Worm (Caenorhabditis elegans) whole organism, L4 larva: ENCODE measurements around the gene dpf-2.

Experiments used
- D1046.2 ChIP-seq: fragments of 200-800 bp; sonication (Bioruptor generic); IDR thresholded peaks from 2 replicates; pipeline ENCODE4 v1.3.6; 2022; ENCODE audit warnings: missing genetic modification characterization, missing compliant biosample characterization
- F10B5.3 ChIP-seq: sonication (generic microtip); optimal IDR thresholded peaks from 2 replicates; lab custom pipeline; 2016; ENCODE audit warnings: mild to moderate bottlenecking, missing genetic modification characterization, missing compliant biosample characterization
- F37D6.2 ChIP-seq: sonication (generic microtip); optimal IDR thresholded peaks from 2 replicates; lab custom pipeline; 2016; ENCODE audit warnings: mild to moderate bottlenecking, missing genetic modification characterization, missing compliant biosample characterization
- F44E2.7 ChIP-seq: fragments of 200-800 bp; sonication (Bioruptor generic); IDR thresholded peaks from 2 replicates; pipeline ENCODE4 v2.1.2; 2022; ENCODE audit warnings: missing genetic modification characterization, missing compliant biosample characterization
- T20F7.1 ChIP-seq: fragments of 200-800 bp; sonication (Bioruptor generic); optimal IDR thresholded peaks from 2 replicates; lab custom pipeline; 2018; ENCODE audit warnings: mild to moderate bottlenecking, missing genetic modification characterization, missing compliant biosample characterization
- Y48G9A.11 ChIP-seq: fragments of 200-800 bp; sonication (Bioruptor generic); IDR thresholded peaks from 2 replicates; pipeline ENCODE4 v1.3.6; 2022; ENCODE audit warnings: missing genetic modification reagents, missing genetic modification characterization, missing compliant biosample characterization
- Y75B8A.6 ChIP-seq: fragments of 200-800 bp; sonication (Bioruptor generic); IDR thresholded peaks from 2 replicates; pipeline ENCODE4 v1.3.6; 2022; ENCODE audit warnings: missing genetic modification reagents, missing genetic modification characterization, missing compliant biosample characterization
- ZK337.2 ChIP-seq: fragments of 200-800 bp; sonication (Bioruptor generic); IDR thresholded peaks from 2 replicates; pipeline ENCODE4 v1.3.6; 2022; ENCODE audit warnings: missing genetic modification reagents, missing genetic modification characterization, missing compliant biosample characterization
- aha-1 ChIP-seq: fragments of 150-350 bp; peaks from one replicate; lab custom pipeline; 2014; ENCODE audit warnings: missing biosample characterization, missing genetic modification characterization
- attf-4 ChIP-seq: sonication (generic microtip); optimal IDR thresholded peaks from 3 replicates; lab custom pipeline; 2017; ENCODE audit warnings: missing biosample characterization, missing genetic modification characterization
- ceh-20 ChIP-seq: fragments of 200-800 bp; sonication (Bioruptor generic); IDR thresholded peaks from 2 replicates; pipeline ENCODE4 v1.3.6; 2022; ENCODE audit warnings: missing genetic modification reagents, missing genetic modification characterization, missing compliant biosample characterization
- ceh-82 ChIP-seq: sonication (generic microtip); optimal IDR thresholded peaks from 2 replicates; lab custom pipeline; 2017; ENCODE audit warnings: missing biosample characterization, missing genetic modification characterization
- cey-2 ChIP-seq: sonication (generic microtip); optimal IDR thresholded peaks from 3 replicates; lab custom pipeline; 2017; ENCODE audit warnings: missing genetic modification characterization, mild to moderate bottlenecking, missing compliant biosample characterization, antibody characterized with exemption, borderline replicate concordance; ENCODE audit not compliant: insufficient read depth
- ctbp-1 ChIP-seq: fragments of 200-800 bp; sonication (Bioruptor generic); IDR thresholded peaks from 2 replicates; pipeline ENCODE4 v1.3.6; 2022; ENCODE audit warnings: missing genetic modification reagents, missing genetic modification characterization, missing compliant biosample characterization
- daf-16 ChIP-seq, 3 experiments: sonication (generic microtip); optimal IDR thresholded peaks; 2 replicates each; lab custom pipeline; 2016 to 2017; ENCODE audit warnings: missing genetic modification characterization in 3 of 3, missing genetic modification reagents in 3 of 3, mild to moderate bottlenecking in 2 of 3, missing compliant biosample characterization in 2 of 3, missing biosample characterization in 1 of 3, moderate library complexity in 1 of 3
- daf-8 ChIP-seq: fragments of 200-800 bp; sonication (Bioruptor generic); IDR thresholded peaks from 2 replicates; pipeline ENCODE4 v1.3.6; 2022; ENCODE audit warnings: missing genetic modification characterization, missing compliant biosample characterization
- dmd-6 ChIP-seq: fragments of 200-800 bp; sonication (Bioruptor generic); IDR thresholded peaks from 2 replicates; pipeline ENCODE4 v1.3.6; 2022; ENCODE audit warnings: missing genetic modification reagents, missing genetic modification characterization, missing compliant biosample characterization
- dmd-9 ChIP-seq: fragments of 200-800 bp; sonication (Bioruptor generic); IDR thresholded peaks from 2 replicates; pipeline ENCODE4 v1.3.6; 2022; ENCODE audit warnings: missing genetic modification reagents, missing genetic modification characterization, missing compliant biosample characterization
- egl-43 ChIP-seq: fragments of 200-800 bp; sonication (Bioruptor generic); IDR thresholded peaks from 2 replicates; pipeline ENCODE4 v1.3.6; 2022; ENCODE audit warnings: missing genetic modification reagents, missing genetic modification characterization, missing compliant biosample characterization
- fkh-10 ChIP-seq: fragments of 150-350 bp; optimal IDR thresholded peaks from 2 replicates; lab custom pipeline; 2014; ENCODE audit warnings: missing biosample characterization, missing genetic modification reagents, missing genetic modification characterization
- fos-1 ChIP-seq: fragments of 150-350 bp; optimal IDR thresholded peaks from 2 replicates; lab custom pipeline; 2014; ENCODE audit warnings: missing biosample characterization, missing genetic modification characterization
- gei-8 ChIP-seq: fragments of 200-800 bp; sonication (Bioruptor generic); optimal IDR thresholded peaks from 2 replicates; lab custom pipeline; 2018; ENCODE audit warnings: mild to moderate bottlenecking, missing genetic modification characterization, missing compliant biosample characterization
- hif-1 ChIP-seq, 2 experiments: sonication (generic microtip); optimal IDR thresholded peaks; 2 replicates each; lab custom pipeline; 2016 to 2017; ENCODE audit warnings: missing compliant biosample characterization in 2 of 2, missing genetic modification characterization in 2 of 2, missing genetic modification reagents in 2 of 2, missing genotype in 2 of 2, mild to moderate bottlenecking in 1 of 2
- lim-7 ChIP-seq: fragments of 200-800 bp; sonication (Bioruptor generic); IDR thresholded peaks from 2 replicates; pipeline ENCODE4 v1.3.6; 2022; ENCODE audit warnings: missing genetic modification characterization, missing compliant biosample characterization
- lin-29 ChIP-seq: fragments of 200-800 bp; sonication (Bioruptor generic); IDR thresholded peaks from 2 replicates; pipeline ENCODE4 v1.3.6; 2022; ENCODE audit warnings: missing genetic modification reagents, missing genetic modification characterization, missing compliant biosample characterization
- lin-38 ChIP-seq: fragments of 200-800 bp; sonication (Bioruptor generic); IDR thresholded peaks from 2 replicates; pipeline ENCODE4 v1.3.6; 2022; ENCODE audit warnings: missing genetic modification reagents, missing genetic modification characterization, missing compliant biosample characterization
- lir-3 ChIP-seq: sonication (generic microtip); optimal IDR thresholded peaks from 2 replicates; lab custom pipeline; 2016; ENCODE audit warnings: mild to moderate bottlenecking, missing genetic modification characterization, missing compliant biosample characterization
- lsy-2 ChIP-seq, 2 experiments: fragments of 150-350 bp in 1 of 2; sonication (generic microtip) in 1 of 2; optimal IDR thresholded peaks; 2 replicates each; lab custom pipeline; 2014 to 2017; ENCODE audit warnings: missing biosample characterization in 2 of 2, missing genetic modification characterization in 2 of 2
- madf-5 ChIP-seq, 2 experiments: fragments of 200-800 bp; sonication (Bioruptor generic); IDR thresholded peaks; 2 replicates each; pipeline ENCODE4 v1.3.6; 2022; ENCODE audit warnings: missing compliant biosample characterization in 2 of 2, missing genetic modification characterization in 2 of 2
- mdt-29 ChIP-seq: fragments of 200-800 bp; sonication (Bioruptor generic); IDR thresholded peaks from 2 replicates; pipeline ENCODE4 v1.3.6; 2022; ENCODE audit warnings: missing genetic modification reagents, missing genetic modification characterization, missing compliant biosample characterization
- nhr-10 ChIP-seq: fragments of 150-350 bp; optimal IDR thresholded peaks from 2 replicates; lab custom pipeline; 2014; ENCODE audit warnings: missing biosample characterization, missing genetic modification characterization
- nhr-102 ChIP-seq: sonication (generic microtip); optimal IDR thresholded peaks from 2 replicates; lab custom pipeline; 2016; ENCODE audit warnings: mild to moderate bottlenecking, missing genetic modification characterization, moderate library complexity, missing compliant biosample characterization
- nhr-11 ChIP-seq: fragments of 150-350 bp; optimal IDR thresholded peaks from 2 replicates; lab custom pipeline; 2014; ENCODE audit warnings: missing biosample characterization, missing genetic modification characterization
- nhr-111 ChIP-seq: fragments of 200-800 bp; sonication (Bioruptor generic); optimal IDR thresholded peaks from 2 replicates; lab custom pipeline; 2018; ENCODE audit warnings: mild to moderate bottlenecking, missing genetic modification characterization, missing compliant biosample characterization
- nhr-41 ChIP-seq: fragments of 200-800 bp; sonication (Bioruptor generic); IDR thresholded peaks from 2 replicates; pipeline ENCODE4 v1.3.6; 2022; ENCODE audit warnings: missing genetic modification reagents, missing genetic modification characterization, missing compliant biosample characterization
- pha-4 ChIP-seq, 2 experiments: fragments of 150-350 bp in 1 of 2; fragments of 200-800 bp in 1 of 2; sonication (Bioruptor generic) in 1 of 2; IDR thresholded peaks in 1 of 2; optimal IDR thresholded peaks in 1 of 2; 2 replicates each; pipeline versions ENCODE4 v1.3.6 to Lab custom; 2014 to 2022; ENCODE audit warnings: missing genetic modification characterization in 2 of 2, missing genetic modification reagents in 2 of 2, missing biosample characterization in 1 of 2, missing compliant biosample characterization in 1 of 2
- php-3 ChIP-seq: fragments of 200-800 bp; sonication (Bioruptor generic); IDR thresholded peaks from 2 replicates; pipeline ENCODE4 v1.3.6; 2022; ENCODE audit warnings: missing genetic modification reagents, missing genetic modification characterization, missing compliant biosample characterization
- saeg-2 ChIP-seq: fragments of 200-800 bp; sonication (Bioruptor generic); IDR thresholded peaks from 2 replicates; pipeline ENCODE4 v1.3.6; 2022; ENCODE audit warnings: missing genetic modification reagents, missing genetic modification characterization, missing compliant biosample characterization
- snpc-1.2 ChIP-seq: fragments of 200-800 bp; sonication (Bioruptor generic); IDR thresholded peaks from 2 replicates; pipeline ENCODE4 v1.3.6; 2022; ENCODE audit warnings: missing genetic modification reagents, missing genetic modification characterization, missing compliant biosample characterization
- snpc-4 ChIP-seq: fragments of 150-350 bp; optimal IDR thresholded peaks from 2 replicates; lab custom pipeline; 2014; ENCODE audit warnings: missing biosample characterization, missing genetic modification characterization
- spr-1 ChIP-seq: sonication (generic microtip); optimal IDR thresholded peaks from 2 replicates; lab custom pipeline; 2016; ENCODE audit warnings: mild to moderate bottlenecking, missing genetic modification characterization, missing compliant biosample characterization
- unc-39 ChIP-seq: sonication (generic microtip); optimal IDR thresholded peaks from 2 replicates; lab custom pipeline; 2017; ENCODE audit warnings: missing biosample characterization, missing genetic modification characterization
- vab-7 ChIP-seq: fragments of 200-800 bp; sonication (Bioruptor generic); IDR thresholded peaks from 2 replicates; pipeline ENCODE4 v1.3.6; 2022; ENCODE audit warnings: missing genetic modification reagents, missing genetic modification characterization, missing compliant biosample characterization
- zfp-2 ChIP-seq: sonication (generic microtip); optimal IDR thresholded peaks from 2 replicates; lab custom pipeline; 2016; ENCODE audit warnings: mild to moderate bottlenecking, missing genetic modification characterization, missing compliant biosample characterization
- zip-11 ChIP-seq: fragments of 200-800 bp; sonication (Bioruptor generic); IDR thresholded peaks from 2 replicates; pipeline ENCODE4 v1.3.6; 2022; ENCODE audit warnings: missing genetic modification characterization, missing compliant biosample characterization
- zip-2 ChIP-seq: fragments of 150-350 bp; optimal IDR thresholded peaks from 2 replicates; lab custom pipeline; 2014; ENCODE audit warnings: missing biosample characterization, missing genetic modification characterization

The dpf-2 gene

ce11 chrX:14810718-14811117 lies 20.9 kb upstream of the dpf-2 start, which contains the start of gene atf-4 (continued):
- TF ChIP-seq gei-8 (no peak), ceh-82 (tag; lab: Kevin White, UChicago) (no peak)
- TF ChIP-seq, all 104 proteins: peak for 31

ce11 chrX:14812061-14812460 lies 19.6 kb upstream of the dpf-2 start, which contains the start of gene T04C10.3:
T04C10.3 (plus strand) TSS chrX:14812361.
- TF ChIP-seq lsy-2 (tag; optimal IDR thresholded peaks at IDR 0.05; lab: Kevin White, UChicago): no peak
- no peak for TF ChIP-seq php-3 (GFP tag; lab: Robert Waterston, UW)
- no peak for TF ChIP-seq F37D6.2 (tag; lab: Kevin White, UChicago)
- TF ChIP-seq T20F7.1 (GFP tag; lab: Kevin White, UChicago): no peak
- TF ChIP-seq cey-2: no peak
- TF ChIP-seq snpc-4 (tag; lab: Kevin White, UChicago): no peak
- TF ChIP-seq Y75B8A.6 (GFP tag; lab: Robert Waterston, UW): no peak
- TF ChIP-seq fkh-10 (GFP tag; lab: Kevin White, UChicago): no peak
- TF ChIP-seq ctbp-1 (GFP tag; lab: Robert Waterston, UW): no peak
- no peak for TF ChIP-seq mdt-29 (GFP tag; lab: Robert Waterston, UW)
- TF ChIP-seq lin-38 (GFP tag; lab: Robert Waterston, UW): no peak
- no peak for TF ChIP-seq egl-43
- TF ChIP-seq F10B5.3 (tag; lab: Kevin White, UChicago): no peak
- no peak for TF ChIP-seq nhr-102
- no peak for TF ChIP-seq fos-1
- TF ChIP-seq snpc-1.2 (GFP tag; lab: Robert Waterston, UW): no peak

ce11 chrX:14813398-14813797 lies 18.2 kb upstream of the dpf-2 start:
- no peak for TF ChIP-seq snpc-1.2 (GFP tag; lab: Robert Waterston, UW)
- TF ChIP-seq ZK337.2: no peak
- no peak for TF ChIP-seq nhr-111 (GFP tag; lab: Kevin White, UChicago)
- no peak for TF ChIP-seq attf-4
- no peak for TF ChIP-seq nhr-41 (GFP tag; lab: Robert Waterston, UW)
- no peak for TF ChIP-seq zfp-2 (tag; lab: Kevin White, UChicago)
- TF ChIP-seq nhr-102: peak; percentile 89
- TF ChIP-seq lin-29 (GFP tag; lab: Robert Waterston, UW): 0 out of 2 replicates have a peak, but pooled peaks have one; percentile 17
- TF ChIP-seq lim-7 (GFP tag; lab: Robert Waterston, UW): no peak
- no peak for TF ChIP-seq aha-1 (tag; lab: Kevin White, UChicago)
- no peak for TF ChIP-seq dmd-9
- TF ChIP-seq spr-1: peak; percentile 60
- peak; percentile 37 to 85 for TF ChIP-seq lsy-2 (tag; optimal IDR thresholded peaks at IDR 0.05; lab: Kevin White, UChicago)
- TF ChIP-seq hif-1 (tag; optimal IDR thresholded peaks at IDR 0.05; lab: Kevin White, UChicago): peak in 1 of 2 experiments; percentile 2
- TF ChIP-seq Y75B8A.6 (GFP tag; lab: Robert Waterston, UW): no peak
- no peak for TF ChIP-seq madf-5 (GFP tag; IDR thresholded peaks at IDR 0.05; lab: Robert Waterston, UW)
- no peak for TF ChIP-seq lir-3 (tag; lab: Kevin White, UChicago)
- peak; percentile 69 for TF ChIP-seq dmd-6 (GFP tag; lab: Robert Waterston, UW)
- peak in 1 of 2 experiments; percentile 77 for TF ChIP-seq daf-16 (GFP tag; optimal IDR thresholded peaks at IDR 0.05; lab: Kevin White, UChicago)
- TF ChIP-seq daf-16 (tag; optimal IDR thresholded peaks at IDR 0.05; lab: Kevin White, UChicago): peak; percentile 67
- TF ChIP-seq daf-8 (GFP tag; lab: Robert Waterston, UW): no peak
- no peak for TF ChIP-seq D1046.2
- TF ChIP-seq Y48G9A.11 (GFP tag; lab: Robert Waterston, UW): no peak
- no peak for TF ChIP-seq ceh-82 (tag; lab: Kevin White, UChicago)
- TF ChIP-seq zip-2 (tag; lab: Kevin White, UChicago): peak; percentile 61
- TF ChIP-seq nhr-11: peak; percentile 59
- TF ChIP-seq pha-4 (GFP tag; IDR thresholded peaks at IDR 0.05; lab: Robert Waterston, UW): peak; percentile 25; the same call in 1 of the 2 replicates
- TF ChIP-seq pha-4 (tag; optimal IDR thresholded peaks at IDR 0.05; lab: Kevin White, UChicago): peak; percentile 84
- peak; percentile 49 for TF ChIP-seq lin-38 (GFP tag; lab: Robert Waterston, UW)
- TF ChIP-seq fos-1: no peak
- TF ChIP-seq F37D6.2 (tag; lab: Kevin White, UChicago): peak; percentile 84
- TF ChIP-seq ceh-20 (GFP tag; lab: Robert Waterston, UW): peak; percentile 40; the same call in 1 of the 2 replicates
- no peak for TF ChIP-seq vab-7 (GFP tag; lab: Robert Waterston, UW)
- TF ChIP-seq nhr-10 (tag; lab: Kevin White, UChicago): no peak
- TF ChIP-seq F44E2.7 (GFP tag; lab: Robert Waterston, UW): no peak
- no peak for TF ChIP-seq zip-11
- TF ChIP-seq unc-39 (tag; lab: Kevin White, UChicago): no peak
- no peak for TF ChIP-seq saeg-2 (GFP tag; lab: Robert Waterston, UW)
